Worm (Caenorhabditis elegans) whole organism, midembryonic: ENCODE measurements around the gene H06H21.8.

Source experiments
- flt-1 ChIP-seq: fragments of 200-800 bp; sonication (Bioruptor generic); IDR thresholded peaks from 2 replicates; pipeline ENCODE4 v1.3.6; 2022; ENCODE audit warnings: missing genetic modification characterization, missing compliant biosample characterization
- klf-2 ChIP-seq: fragments of 200-800 bp; sonication (Bioruptor generic); conservative IDR thresholded peaks from 2 replicates; pipeline ENCODE4 v1.3.6; 2022; ENCODE audit warnings: missing genetic modification reagents, missing genetic modification characterization, missing compliant biosample characterization
- ztf-29 ChIP-seq: fragments of 200-800 bp; sonication (Bioruptor generic); IDR thresholded peaks from 2 replicates; pipeline ENCODE4 v1.3.6; 2022; ENCODE audit warnings: missing genetic modification reagents, missing genetic modification characterization, missing compliant biosample characterization

DNA sequence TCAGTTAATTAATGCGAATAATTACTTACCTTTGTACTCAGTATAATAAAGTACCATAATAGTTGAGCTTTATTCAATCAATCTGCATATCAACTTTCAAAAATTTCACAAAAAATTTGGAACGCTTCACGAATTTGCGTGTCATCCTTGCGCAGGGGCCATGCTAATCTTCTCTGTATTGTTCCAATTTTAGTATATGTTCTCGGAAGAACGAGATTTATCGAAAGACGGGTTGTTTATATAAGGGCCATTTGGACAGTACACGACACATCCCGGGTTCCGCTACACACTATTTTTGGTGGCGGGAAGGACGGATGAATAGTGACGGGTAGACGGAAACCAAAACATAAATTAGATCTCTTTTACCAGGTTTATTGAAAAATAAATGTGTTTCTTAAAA, 43.6 kb upstream of the H06H21.8 start:
- TF ChIP-seq ztf-29 (GFP tag; lab: Robert Waterston, UW) (no peak), klf-2 (no peak), flt-1 (GFP tag; lab: Robert Waterston, UW) (0 out of 2 replicates have a peak, but pooled peaks have one; percentile 22)
